Worm (Caenorhabditis elegans) whole organism, L4/young adult: ENCODE measurements around the gene fbxb-119.

Source experiments
- W03F9.2 ChIP-seq: fragments of 150-350 bp; optimal IDR thresholded peaks from 2 replicates; lab custom pipeline; 2014; ENCODE audit warnings: missing biosample characterization, missing genetic modification characterization
- dao-5 ChIP-seq: sonication (generic microtip); optimal IDR thresholded peaks from 2 replicates; lab custom pipeline; 2016; ENCODE audit warnings: missing genotype, missing genetic modification characterization, moderate library complexity, missing compliant biosample characterization
- him-1 ChIP-seq: sonication (generic microtip); optimal IDR thresholded peaks from 2 replicates; lab custom pipeline; 2016; ENCODE audit warnings: missing genotype, missing genetic modification reagents, missing genetic modification characterization, missing compliant biosample characterization

The fbxb-119 gene

ce11 chrV:18337643-18338042, 19.2 kb downstream of the fbxb-119 start:
- TF ChIP-seq dao-5 (tag; lab: Kevin White, UChicago) = no peak
- TF ChIP-seq him-1 (tag; lab: Kevin White, UChicago) = no peak

DNA sequence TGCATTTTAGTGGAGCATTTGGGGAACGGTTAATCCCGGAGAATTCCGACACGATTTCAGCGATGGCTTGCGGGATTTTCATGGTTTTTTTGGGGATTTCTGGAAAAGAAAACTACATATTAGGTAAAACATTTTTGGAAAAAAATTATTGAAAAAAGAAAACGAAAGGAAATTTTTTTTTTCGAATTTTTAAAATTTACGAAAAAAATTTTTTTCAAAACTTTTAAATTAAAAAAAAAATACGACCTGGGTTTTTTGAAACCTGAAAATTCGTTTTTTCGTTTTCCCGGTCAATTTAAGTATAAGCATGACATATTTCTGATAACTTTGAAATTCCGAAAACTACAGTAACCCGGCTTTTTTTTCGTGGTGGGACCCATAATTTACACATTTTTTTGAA, 21.4 kb downstream of the fbxb-119 start, which contains the start of gene C08E8.10:
TSS of gene C08E8.10 (minus strand) at position 101 of the 400 bp plus-strand sequence.
- no peak for TF ChIP-seq dao-5 (tag; lab: Kevin White, UChicago)
- TF ChIP-seq him-1 (tag; lab: Kevin White, UChicago) = no peak
- no peak for TF ChIP-seq W03F9.2 (tag; lab: Kevin White, UChicago)

DNA sequence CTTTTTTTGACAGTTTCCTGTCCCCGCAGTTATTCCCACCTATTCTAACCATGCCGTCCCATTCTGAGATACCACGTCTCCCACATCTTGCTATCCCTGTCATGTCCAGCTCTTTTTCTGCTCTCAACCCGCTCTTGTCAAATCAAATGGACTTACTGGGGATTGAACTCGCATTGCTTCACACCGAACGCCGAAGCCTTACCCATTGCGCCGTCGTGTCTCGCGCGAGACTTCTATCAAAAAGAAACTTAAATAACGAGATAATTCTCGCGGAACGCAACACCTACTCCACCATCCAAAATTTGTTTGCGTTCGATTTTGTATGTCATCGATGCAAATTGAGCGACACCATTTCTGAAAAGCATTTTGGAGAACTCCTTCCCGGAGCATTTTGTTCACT, 25.8 kb downstream of the fbxb-119 start:
- TF ChIP-seq dao-5 (tag; lab: Kevin White, UChicago) (no peak), him-1 (tag; lab: Kevin White, UChicago) (no peak), W03F9.2 (tag; lab: Kevin White, UChicago) (no peak)

- no peak for TF ChIP-seq him-1 (tag; lab: Kevin White, UChicago)
- TF ChIP-seq W03F9.2 (tag; lab: Kevin White, UChicago) = peak; percentile 7
Measured at ce11 chrV:18346080-18346479, 27.7 kb downstream of the fbxb-119 start.

DNA sequence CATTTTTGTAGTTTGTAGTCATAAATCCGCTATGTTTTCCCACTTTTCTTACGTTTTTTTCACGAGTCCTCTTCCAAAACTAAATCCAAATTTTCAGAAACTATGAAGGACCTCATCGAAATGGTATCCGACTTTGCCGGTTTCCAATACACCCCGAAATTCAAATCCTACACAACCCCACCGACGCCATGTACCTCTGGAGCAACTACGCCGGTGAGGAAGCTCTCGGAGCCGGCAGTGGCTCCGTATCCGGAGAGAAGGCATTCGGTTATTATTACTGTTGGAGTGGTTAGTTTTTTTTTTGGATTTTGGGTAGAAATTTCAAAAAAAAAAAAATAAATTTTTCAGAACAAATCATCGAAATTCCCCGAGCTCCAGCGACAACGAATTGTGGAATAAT, 31.6 kb downstream of the fbxb-119 start, which contains the start of gene C08E8.3:
TSS of gene C08E8.3 (plus strand) at position 84 of the 400 bp plus-strand sequence.
- no peak for TF ChIP-seq him-1 (tag; lab: Kevin White, UChicago)
- TF ChIP-seq dao-5 (tag; lab: Kevin White, UChicago) = no peak
- no peak for TF ChIP-seq W03F9.2 (tag; lab: Kevin White, UChicago)

DNA sequence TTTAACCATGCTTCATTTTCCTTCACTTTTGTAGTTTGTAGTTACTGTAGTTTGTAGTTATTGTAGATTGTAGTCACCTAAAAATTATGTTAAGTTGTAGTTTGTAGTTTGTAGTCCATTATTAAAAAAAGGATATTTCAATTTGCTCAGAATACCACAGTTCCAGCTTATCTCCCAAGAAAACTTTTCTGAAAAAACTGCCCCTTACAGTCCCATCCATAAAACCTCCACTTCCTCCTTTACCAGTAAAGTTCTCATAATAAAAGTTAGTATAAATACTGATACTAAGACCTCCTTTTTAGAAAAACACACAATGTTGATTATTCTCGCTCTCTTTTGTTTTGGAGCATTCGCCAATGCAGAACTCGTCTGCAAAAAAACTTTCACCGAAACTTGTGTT, 32.3 kb downstream of the fbxb-119 start, which contains the start of gene C08E8.11:
TSS of gene C08E8.11 (plus strand) at position 301 of the 400 bp plus-strand sequence.
- TF ChIP-seq dao-5 (tag; lab: Kevin White, UChicago) = no peak
- TF ChIP-seq him-1 (tag; lab: Kevin White, UChicago) = no peak

- no peak for TF ChIP-seq him-1 (tag; lab: Kevin White, UChicago)
- TF ChIP-seq dao-5 (tag; lab: Kevin White, UChicago) = no peak
- TF ChIP-seq W03F9.2 (tag; lab: Kevin White, UChicago) = no peak
Measured at ce11 chrV:18354299-18354698, 35.9 kb downstream of the fbxb-119 start.

- no peak for TF ChIP-seq W03F9.2 (tag; lab: Kevin White, UChicago)
- no peak for TF ChIP-seq dao-5 (tag; lab: Kevin White, UChicago)
- no peak for TF ChIP-seq him-1 (tag; lab: Kevin White, UChicago)
Measured at ce11 chrV:18355742-18356141, 37.3 kb downstream of the fbxb-119 start, which contains the start of gene C08E8.2. Gene C08E8.2, minus strand, starts transcription at chrV:18355842.

DNA sequence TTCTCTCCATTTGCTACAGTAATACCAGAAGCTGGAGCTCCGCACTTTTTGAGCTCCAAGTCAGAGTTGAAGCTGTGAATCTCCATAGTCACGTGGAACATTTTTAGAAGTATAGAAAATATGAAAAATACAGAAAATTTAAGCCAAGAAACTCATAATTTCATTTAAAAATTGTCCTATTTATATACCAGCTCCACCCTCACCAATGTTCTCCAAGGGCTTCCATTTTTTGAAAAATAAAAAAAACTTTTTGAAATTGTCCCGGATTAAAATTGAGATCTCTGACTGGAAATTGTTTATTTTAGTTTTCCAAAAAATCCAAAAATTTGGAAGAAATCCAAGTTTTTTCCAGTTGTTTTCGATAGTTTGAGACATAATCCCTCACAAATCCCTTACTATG, 41.5 kb downstream of the fbxb-119 start, which contains the start of gene C08E8.5:
TSS of gene C08E8.5 (minus strand) at position 101 of the 400 bp plus-strand sequence.
- TF ChIP-seq dao-5 (tag; lab: Kevin White, UChicago) (no peak), W03F9.2 (tag; lab: Kevin White, UChicago) (no peak), him-1 (tag; lab: Kevin White, UChicago) (no peak)

ce11 chrV:18362402-18362801, 44.0 kb downstream of the fbxb-119 start, which contains the start of gene C08E8.1:
Gene C08E8.1, minus strand, starts transcription at chrV:18362502.
- TF ChIP-seq W03F9.2 (tag; lab: Kevin White, UChicago) (no peak), him-1 (tag; lab: Kevin White, UChicago) (no peak), dao-5 (tag; lab: Kevin White, UChicago) (no peak)

DNA sequence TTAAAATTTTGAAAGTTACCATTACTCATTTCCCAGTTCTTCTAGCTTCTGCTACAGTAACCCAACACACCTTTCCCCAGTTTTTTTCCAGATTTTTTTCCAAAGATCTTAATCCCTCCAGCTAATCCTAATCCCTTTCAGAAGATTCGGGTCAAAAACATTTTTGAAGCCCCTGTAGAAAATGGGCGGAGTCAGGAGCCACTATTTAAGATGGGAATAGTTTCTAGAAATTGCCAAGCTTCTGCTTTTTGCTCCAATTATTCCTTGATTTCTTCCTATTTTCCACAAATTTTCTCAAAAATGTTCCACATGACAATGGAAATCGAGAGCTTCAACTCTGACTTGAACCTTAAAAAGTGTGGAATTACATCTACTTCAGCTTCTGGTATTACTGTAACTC, 46.1 kb downstream of the fbxb-119 start, which contains the start of gene C08E8.9:
TSS of gene C08E8.9 (plus strand) at position 301 of the 400 bp plus-strand sequence.
- TF ChIP-seq dao-5 (tag; lab: Kevin White, UChicago) = no peak
- TF ChIP-seq him-1 (tag; lab: Kevin White, UChicago) = no peak
- no peak for TF ChIP-seq W03F9.2 (tag; lab: Kevin White, UChicago)

ce11 chrV:18368322-18368721, 49.9 kb downstream of the fbxb-119 start, which contains the start of gene C08E8.6:
Gene C08E8.6, minus strand, starts transcription at chrV:18368422.
- no peak for TF ChIP-seq him-1 (tag; lab: Kevin White, UChicago)
- no peak for TF ChIP-seq W03F9.2 (tag; lab: Kevin White, UChicago)
- TF ChIP-seq dao-5 (tag; lab: Kevin White, UChicago) = no peak
